Worm (Caenorhabditis elegans) whole organism, L1 larva: ENCODE measurements around the gene tkr-3.

ENCODE experiments used
- C04F5.9 ChIP-seq: sonication (generic microtip); optimal IDR thresholded peaks from 2 replicates; lab custom pipeline; 2016; ENCODE audit warnings: missing genetic modification characterization, missing compliant biosample characterization
- C16A3.4 ChIP-seq: fragments of 150-350 bp; optimal IDR thresholded peaks from 2 replicates; lab custom pipeline; 2014; ENCODE audit warnings: missing biosample characterization, missing genetic modification characterization
- F16B12.6 ChIP-seq: fragments of 150-350 bp; optimal IDR thresholded peaks from 2 replicates; lab custom pipeline; 2014; ENCODE audit warnings: missing biosample characterization, missing genetic modification characterization
- aha-1 ChIP-seq: fragments of 150-350 bp; optimal IDR thresholded peaks from 2 replicates; lab custom pipeline; 2014; ENCODE audit warnings: missing biosample characterization, missing genetic modification characterization
- aly-2 ChIP-seq: fragments of 150-350 bp; optimal IDR thresholded peaks from 2 replicates; lab custom pipeline; 2014; ENCODE audit warnings: missing biosample characterization, missing genetic modification characterization
- blmp-1 ChIP-seq: fragments of 150-350 bp; optimal IDR thresholded peaks from 2 replicates; lab custom pipeline; 2014; ENCODE audit warnings: missing biosample characterization, missing genetic modification characterization
- ceh-63 ChIP-seq: fragments of 200-800 bp; sonication (Bioruptor generic); optimal IDR thresholded peaks from 2 replicates; lab custom pipeline; 2018; ENCODE audit warnings: mild to moderate bottlenecking, missing genetic modification characterization, missing compliant biosample characterization
- ceh-8 ChIP-seq: fragments of 200-800 bp; sonication (Bioruptor generic); optimal IDR thresholded peaks from 2 replicates; lab custom pipeline; 2018; ENCODE audit warnings: mild to moderate bottlenecking, missing genetic modification characterization, moderate library complexity, missing compliant biosample characterization
- ceh-82 ChIP-seq, 3 experiments: fragments of 150-350 bp in 1 of 3; sonication (generic microtip) in 2 of 3; optimal IDR thresholded peaks; 2 replicates each; lab custom pipeline; 2014 to 2017; ENCODE audit warnings: missing biosample characterization in 3 of 3, missing genetic modification characterization in 3 of 3
- dpl-1 ChIP-seq, 3 experiments: fragments of 150-350 bp in 2 of 3; sonication (generic microtip) in 1 of 3; optimal IDR thresholded peaks; 2 replicates each; lab custom pipeline; 2014 to 2017; ENCODE audit warnings: missing biosample characterization in 3 of 3, missing genetic modification characterization in 3 of 3, missing genetic modification reagents in 3 of 3
- dsc-1 ChIP-seq: sonication (generic microtip); optimal IDR thresholded peaks from 2 replicates; lab custom pipeline; 2016; ENCODE audit warnings: mild to moderate bottlenecking, missing genetic modification characterization, missing compliant biosample characterization
- efl-1 ChIP-seq, 4 experiments: fragments of 150-350 bp; optimal IDR thresholded peaks in 3 of 4; peaks in 1 of 4; 1 replicate in 1 of 4; 2 replicates in 3 of 4; lab custom pipeline; 2014; ENCODE audit warnings: missing biosample characterization in 2 of 4, missing genetic modification characterization in 2 of 4, missing genetic modification reagents in 2 of 4
- egl-13 ChIP-seq: sonication (generic microtip); optimal IDR thresholded peaks from 2 replicates; lab custom pipeline; 2016; ENCODE audit warnings: missing genotype, missing genetic modification reagents, missing genetic modification characterization, missing compliant biosample characterization
- egl-27 ChIP-seq, 2 experiments: fragments of 150-350 bp in 1 of 2; sonication (generic microtip); optimal IDR thresholded peaks; 3 replicates each; lab custom pipeline; 2017 to 2018; ENCODE audit warnings: missing biosample characterization in 2 of 2, missing genetic modification characterization in 2 of 2, missing genetic modification reagents in 2 of 2
- elt-3 ChIP-seq, 6 experiments: fragments of 150-350 bp in 1 of 6; sonication (generic microtip); optimal IDR thresholded peaks; 2 replicates each; lab custom pipeline; 2017 to 2018; ENCODE audit warnings: missing biosample characterization in 6 of 6, missing genetic modification characterization in 6 of 6, inconsistent platforms in 1 of 6
- grh-1 ChIP-seq: fragments of 200-800 bp; sonication (Bioruptor generic); IDR thresholded peaks from 2 replicates; pipeline ENCODE4 v1.3.6; 2022; ENCODE audit warnings: missing genetic modification reagents, missing genetic modification characterization, missing compliant biosample characterization
- irx-1 ChIP-seq: sonication (generic microtip); optimal IDR thresholded peaks from 2 replicates; lab custom pipeline; 2016; ENCODE audit warnings: missing genetic modification characterization, missing compliant biosample characterization
- isw-1 ChIP-seq: fragments of 200-800 bp; sonication (Bioruptor generic); IDR thresholded peaks from 2 replicates; pipeline ENCODE4 v1.3.6; 2022; ENCODE audit warnings: missing genetic modification characterization, missing compliant biosample characterization
- jun-1 ChIP-seq: fragments of 150-350 bp; optimal IDR thresholded peaks from 2 replicates; lab custom pipeline; 2014; ENCODE audit warnings: missing biosample characterization, missing genetic modification reagents, missing genetic modification characterization
- lin-13 ChIP-seq: fragments of 150-350 bp; optimal IDR thresholded peaks from 2 replicates; lab custom pipeline; 2014; ENCODE audit warnings: missing biosample characterization, missing genetic modification reagents, missing genetic modification characterization
- lin-14 ChIP-seq: fragments of 200-800 bp; sonication (Bioruptor generic); optimal IDR thresholded peaks from 2 replicates; lab custom pipeline; 2018; ENCODE audit warnings: mild to moderate bottlenecking, missing genetic modification characterization, moderate library complexity, missing compliant biosample characterization
- lin-15B ChIP-seq: fragments of 150-350 bp; sonication (generic microtip); optimal IDR thresholded peaks from 3 replicates; lab custom pipeline; 2014; ENCODE audit warnings: missing biosample characterization, missing genetic modification characterization
- lin-35 ChIP-seq, 2 experiments: fragments of 150-350 bp; optimal IDR thresholded peaks; 2 replicates each; lab custom pipeline; 2014; ENCODE audit warnings: missing biosample characterization in 2 of 2, missing genetic modification characterization in 2 of 2, missing genetic modification reagents in 2 of 2
- lin-39 ChIP-seq: fragments of 150-350 bp; optimal IDR thresholded peaks from 2 replicates; lab custom pipeline; 2014; ENCODE audit warnings: missing biosample characterization, missing genetic modification reagents, missing genetic modification characterization
- lir-3 ChIP-seq: sonication (generic microtip); optimal IDR thresholded peaks from 2 replicates; lab custom pipeline; 2016; ENCODE audit warnings: mild to moderate bottlenecking, missing genetic modification characterization, moderate library complexity, missing compliant biosample characterization; ENCODE audit not compliant: poor library complexity
- lsy-2 ChIP-seq, 2 experiments: fragments of 150-350 bp; optimal IDR thresholded peaks; 2 replicates each; lab custom pipeline; 2014; ENCODE audit warnings: missing biosample characterization in 2 of 2, missing genetic modification characterization in 2 of 2
- mdl-1 ChIP-seq, 2 experiments: fragments of 150-350 bp; optimal IDR thresholded peaks; 2 replicates each; lab custom pipeline; 2014 to 2017; ENCODE audit warnings: missing biosample characterization in 2 of 2, missing genetic modification characterization in 2 of 2, inconsistent platforms in 1 of 2
- mep-1 ChIP-seq: fragments of 150-350 bp; optimal IDR thresholded peaks from 2 replicates; lab custom pipeline; 2014; ENCODE audit warnings: missing biosample characterization, missing genetic modification characterization
- nhr-19 ChIP-seq: fragments of 200-800 bp; sonication (Bioruptor generic); conservative IDR thresholded peaks from 2 replicates; pipeline ENCODE4 v1.3.6; 2022; ENCODE audit warnings: missing genetic modification characterization, missing compliant biosample characterization
- nhr-20 ChIP-seq: sonication (generic microtip); optimal IDR thresholded peaks from 2 replicates; lab custom pipeline; 2016; ENCODE audit warnings: mild to moderate bottlenecking, missing genetic modification characterization, missing compliant biosample characterization
- nhr-47 ChIP-seq: sonication (generic microtip); optimal IDR thresholded peaks from 2 replicates; lab custom pipeline; 2016; ENCODE audit warnings: mild to moderate bottlenecking, missing genetic modification characterization, moderate library complexity, missing compliant biosample characterization
- nhr-71 ChIP-seq: sonication (generic microtip); optimal IDR thresholded peaks from 2 replicates; lab custom pipeline; 2016; ENCODE audit warnings: mild to moderate bottlenecking, missing genetic modification characterization, moderate library complexity, missing compliant biosample characterization
- nhr-76 ChIP-seq: sonication (generic microtip); optimal IDR thresholded peaks from 2 replicates; lab custom pipeline; 2017; ENCODE audit warnings: missing biosample characterization, missing genetic modification characterization
- nhr-85 ChIP-seq: sonication (generic microtip); peaks from one replicate; lab custom pipeline; 2016; ENCODE audit warnings: missing genetic modification characterization, inconsistent platforms, missing compliant biosample characterization
- nhr-90 ChIP-seq: sonication (generic microtip); optimal IDR thresholded peaks from 2 replicates; lab custom pipeline; 2016; ENCODE audit warnings: mild to moderate bottlenecking, missing genetic modification characterization, missing compliant biosample characterization; ENCODE audit not compliant: poor library complexity
- pag-3 ChIP-seq: sonication (generic microtip); optimal IDR thresholded peaks from 2 replicates; lab custom pipeline; 2017; ENCODE audit warnings: missing genetic modification characterization, mild to moderate bottlenecking, missing compliant biosample characterization, antibody characterized with exemption, borderline replicate concordance; ENCODE audit not compliant: insufficient read depth
- rnt-1 ChIP-seq: sonication (generic microtip); optimal IDR thresholded peaks from 2 replicates; lab custom pipeline; 2016; ENCODE audit warnings: mild to moderate bottlenecking, missing genetic modification characterization, moderate library complexity, missing compliant biosample characterization
- skn-1 ChIP-seq: fragments of 150-350 bp; optimal IDR thresholded peaks from 2 replicates; lab custom pipeline; 2014; ENCODE audit warnings: missing biosample characterization, missing genetic modification characterization
- snpc-4 ChIP-seq: fragments of 150-350 bp; optimal IDR thresholded peaks from 2 replicates; lab custom pipeline; 2014; ENCODE audit warnings: missing biosample characterization, missing genetic modification characterization
- snu-23 ChIP-seq: sonication (generic microtip); optimal IDR thresholded peaks from 2 replicates; lab custom pipeline; 2016; ENCODE audit warnings: missing genetic modification characterization, missing compliant biosample characterization
- sox-4 ChIP-seq: sonication (generic microtip); optimal IDR thresholded peaks from 2 replicates; lab custom pipeline; 2016; ENCODE audit warnings: missing genetic modification characterization, missing compliant biosample characterization
- sptf-1 ChIP-seq: fragments of 150-350 bp; optimal IDR thresholded peaks from 2 replicates; lab custom pipeline; 2014; ENCODE audit warnings: missing biosample characterization, missing genetic modification characterization
- swsn-7 ChIP-seq: sonication (generic microtip); optimal IDR thresholded peaks from 2 replicates; lab custom pipeline; 2016; ENCODE audit warnings: missing genetic modification characterization, missing compliant biosample characterization
- tbx-2 ChIP-seq: sonication (generic microtip); optimal IDR thresholded peaks from 2 replicates; lab custom pipeline; 2016; ENCODE audit warnings: missing genetic modification characterization, missing compliant biosample characterization
- unc-62 ChIP-seq: fragments of 150-350 bp; optimal IDR thresholded peaks from 2 replicates; lab custom pipeline; 2014; ENCODE audit warnings: missing biosample characterization, missing genetic modification reagents, missing genetic modification characterization
- unc-86 ChIP-seq: sonication (generic microtip); optimal IDR thresholded peaks from 2 replicates; lab custom pipeline; 2016; ENCODE audit warnings: missing genetic modification characterization, missing compliant biosample characterization
- xbp-1 ChIP-seq: sonication (generic microtip); optimal IDR thresholded peaks from 2 replicates; lab custom pipeline; 2016; ENCODE audit warnings: missing genetic modification characterization, missing compliant biosample characterization
- ztf-4 ChIP-seq: fragments of 150-350 bp; optimal IDR thresholded peaks from 2 replicates; lab custom pipeline; 2014; ENCODE audit warnings: missing biosample characterization, missing genetic modification characterization

The tkr-3 gene

DNA sequence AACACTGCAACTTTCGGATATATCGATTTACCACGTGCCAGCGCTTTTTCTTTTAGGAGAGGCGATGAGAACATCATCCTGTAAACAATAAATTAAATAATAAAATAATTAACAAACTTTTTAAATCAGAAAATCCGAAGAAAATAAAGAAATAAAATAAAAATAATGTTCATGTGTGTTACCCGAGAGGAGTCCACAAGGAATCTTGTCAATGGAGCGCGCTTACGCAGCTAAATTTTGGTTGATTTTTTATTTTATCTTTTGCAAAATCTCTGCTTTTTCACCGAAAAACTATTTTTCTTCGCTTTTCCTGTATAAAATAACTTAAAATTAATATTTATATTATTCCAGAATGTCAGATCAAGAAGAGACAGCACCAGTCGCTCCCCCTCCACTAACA lies 38.3 kb upstream of the tkr-3 start, which contains the start of the genes C24D10.6 and C24D10.4:
Gene C24D10.6 (minus strand): TSS at position 78 of the 400 bp plus-strand sequence.
Gene C24D10.4 (plus strand): TSS at position 352 of the 400 bp plus-strand sequence.
- TF ChIP-seq ceh-82 (tag; optimal IDR thresholded peaks at IDR 0.05; lab: Kevin White, UChicago) (peak; percentile 27 to 60 (median 39)), unc-62 (GFP tag; lab: Kevin White, UChicago) (no peak), nhr-19 (peak; percentile 33), C04F5.9 (tag; lab: Kevin White, UChicago) (peak; percentile 15), ceh-63 (GFP tag; lab: Kevin White, UChicago) (no peak), F16B12.6 (tag; lab: Kevin White, UChicago) (peak; percentile 32), snu-23 (GFP tag; lab: Kevin White, UChicago) (peak; percentile 66), aha-1 (tag; lab: Kevin White, UChicago) (no peak), rnt-1 (peak; percentile 64), blmp-1 (tag; lab: Kevin White, UChicago) (no peak), lir-3 (tag; lab: Kevin White, UChicago) (peak; percentile 44), lin-15B (tag; lab: Kevin White, UChicago) (peak; percentile 72), C16A3.4 (peak; percentile 39), nhr-90 (tag; lab: Kevin White, UChicago) (peak; percentile 32), grh-1 (GFP tag; lab: Robert Waterston, UW) (no peak), dpl-1 (GFP tag; optimal IDR thresholded peaks at IDR 0.05; lab: Kevin White, UChicago) (peak; percentile 51 to 71 (median 65)), sptf-1 (no peak), skn-1 (peak; percentile 77), isw-1 (GFP tag; lab: Robert Waterston, UW) (peak; percentile 32; the same call in 1 of the 2 replicates), pag-3 (tag; lab: Kevin White, UChicago) (no peak), mep-1 (tag; lab: Kevin White, UChicago) (peak; percentile 70), nhr-71 (peak; percentile 64), nhr-76 (tag; lab: Kevin White, UChicago) (no peak), egl-13 (tag; lab: Kevin White, UChicago) (peak; percentile 28), snpc-4 (peak; percentile 17), elt-3 (tag; optimal IDR thresholded peaks at IDR 0.05; lab: Kevin White, UChicago) (peak in 1 of 6 experiments; percentile 35), tbx-2 (tag; lab: Kevin White, UChicago) (peak; percentile 49), jun-1 (tag; lab: Kevin White, UChicago) (no peak), nhr-85 (peak; percentile 64), ceh-8 (GFP tag; lab: Kevin White, UChicago) (peak; percentile 9), lin-39 (tag; lab: Kevin White, UChicago) (peak; percentile 39), sox-4 (tag; lab: Kevin White, UChicago) (no peak), nhr-20 (tag; lab: Kevin White, UChicago) (peak; percentile 61), lin-35 (GFP tag; optimal IDR thresholded peaks at IDR 0.05; lab: Kevin White, UChicago) (peak; percentile 62 to 69), lin-14 (GFP tag; lab: Kevin White, UChicago) (peak; percentile 76), xbp-1 (tag; lab: Kevin White, UChicago) (peak; percentile 63), unc-86 (peak; percentile 8), ztf-4 (tag; lab: Kevin White, UChicago) (no peak), lin-13 (GFP tag; lab: Kevin White, UChicago) (peak; percentile 23), nhr-47 (peak; percentile 62), dsc-1 (tag; lab: Kevin White, UChicago) (peak; percentile 29), aly-2 (tag; lab: Kevin White, UChicago) (no peak), egl-27 (tag; optimal IDR thresholded peaks at IDR 0.05; lab: Kevin White, UChicago) (no peak), lsy-2 (tag; optimal IDR thresholded peaks at IDR 0.05; lab: Kevin White, UChicago) (peak; percentile 69 to 77), mdl-1 (tag; optimal IDR thresholded peaks at IDR 0.05; lab: Kevin White, UChicago) (peak in 1 of 2 experiments; percentile 29), swsn-7 (tag; lab: Kevin White, UChicago) (peak; percentile 60), efl-1 (optimal IDR thresholded peaks at IDR 0.05; lab: Kevin White, UChicago) (peak; percentile 53 to 70), efl-1 (GFP tag; optimal IDR thresholded peaks at IDR 0.05 in 1 of 2; lab: Kevin White, UChicago) (peak; percentile 66 to 95), irx-1 (tag; lab: Kevin White, UChicago) (peak; percentile 63)
